Fruit fly (Drosophila melanogaster): ENCODE measurements around the gene CG14135.

Gene CG14135

DNA sequence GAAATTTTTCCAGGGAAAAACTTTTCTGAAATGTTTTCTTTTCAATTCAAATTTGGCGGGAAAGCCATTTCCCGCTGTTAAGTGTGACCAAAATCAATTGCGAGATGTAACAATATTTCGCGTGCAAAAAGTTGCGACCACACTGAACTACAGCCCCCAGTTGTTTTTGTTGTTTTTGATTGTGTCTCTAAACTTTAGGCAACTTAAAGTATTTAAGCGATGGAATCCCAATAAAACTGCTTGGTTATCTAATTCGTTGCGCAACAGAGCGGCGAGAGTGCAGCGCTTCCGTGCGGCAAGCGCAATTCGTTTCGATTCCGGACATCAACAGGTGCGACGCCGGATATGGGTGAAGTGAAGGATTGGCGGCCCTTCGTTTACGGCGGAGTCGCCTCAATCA is 29.4 kb downstream of the CG14135 start, which contains the start of gene Bmcp:
TSS of gene Bmcp (plus strand) at position 155 of the 400 bp plus-strand sequence.
- TF ChIP-seq CG8478 (optimal IDR thresholded peaks at IDR 0.05): no peak
- TF ChIP-seq CTCF (optimal IDR thresholded peaks at IDR 0.05): no peak

DNA sequence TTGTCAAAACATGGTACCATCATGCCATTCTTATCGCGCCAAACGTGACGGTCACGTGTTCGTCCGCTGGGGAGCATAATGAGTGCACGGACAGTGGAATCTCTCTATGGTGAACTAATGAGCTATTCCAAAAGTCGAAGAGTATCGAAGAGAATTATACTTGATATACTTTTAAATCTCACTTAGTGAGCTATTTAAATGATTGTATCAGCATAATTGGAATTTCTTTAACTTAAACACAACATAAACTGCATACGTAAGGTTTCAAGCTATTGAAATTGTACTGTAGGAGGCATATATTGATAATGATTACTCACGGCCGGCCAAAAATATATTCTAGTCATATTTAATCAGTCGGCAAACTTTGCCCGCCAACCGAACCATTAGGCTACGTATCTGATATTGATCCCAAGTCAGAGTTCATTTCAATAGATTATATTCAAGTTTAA is 30.2 kb downstream of the CG14135 start:
- TF ChIP-seq CG8478 (optimal IDR thresholded peaks at IDR 0.05) (no peak), CTCF (optimal IDR thresholded peaks at IDR 0.05) (no peak)

DNA sequence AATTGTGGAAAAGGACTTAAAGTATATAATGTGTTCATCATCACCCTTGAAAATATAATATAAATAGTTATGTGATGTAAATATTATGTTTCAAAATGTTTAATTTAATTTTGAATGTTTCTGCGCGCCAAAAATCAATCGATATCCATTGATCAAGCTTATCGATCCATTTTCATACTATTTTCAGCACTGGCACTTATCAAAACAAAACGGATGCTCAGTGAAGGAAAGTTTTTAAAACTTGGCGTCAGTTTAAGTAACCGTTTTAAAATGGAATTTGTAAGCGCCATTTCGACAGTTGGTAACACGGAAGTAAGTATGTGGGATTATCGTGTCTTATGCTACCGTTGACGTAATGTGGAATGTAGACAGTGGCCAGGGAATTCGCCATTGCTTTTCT is 36.8 kb downstream of the CG14135 start, which contains the start of gene sunn:
TSS of gene sunn (plus strand) at position 202 of the 400 bp plus-strand sequence.
- no peak for TF ChIP-seq CG8478 (optimal IDR thresholded peaks at IDR 0.05)
- no peak for TF ChIP-seq CTCF (optimal IDR thresholded peaks at IDR 0.05)

DNA sequence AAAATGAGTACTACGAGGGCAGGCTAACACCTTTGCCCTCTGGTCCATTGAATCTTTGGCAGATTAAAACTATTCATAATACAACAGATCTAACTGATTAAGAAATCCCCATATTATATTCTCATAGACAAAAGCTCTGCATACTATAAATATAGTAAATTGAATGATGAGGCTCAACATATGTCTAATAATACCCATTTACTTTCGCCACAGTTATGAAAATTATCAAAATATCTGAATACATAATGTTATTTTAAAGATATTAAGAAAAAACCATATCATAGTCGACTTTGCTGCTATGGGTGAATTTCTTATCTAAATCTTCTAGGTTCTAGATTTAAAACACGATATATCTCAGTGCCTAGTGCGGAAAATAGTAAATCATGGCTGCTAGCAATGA is 40.5 kb downstream of the CG14135 start, which contains the start of gene CG32087:
TSS of gene CG32087 (plus strand) at position 301 of the 400 bp plus-strand sequence.
- no peak for TF ChIP-seq CG8478 (optimal IDR thresholded peaks at IDR 0.05)
